Fruit fly (Drosophila melanogaster) whole organism, pupa: Measurements from ENCODE around the gene Cep290.

Source experiments
- CG9948 ChIP-seq: fragments of 200-800 bp; sonication (Bioruptor generic); optimal IDR thresholded peaks from 2 replicates; lab custom pipeline; 2018; ENCODE audit warnings: missing biosample characterization, mild to moderate bottlenecking, missing genetic modification characterization, moderate library complexity
- EcR ChIP-seq: fragments of 200-800 bp; sonication (Bioruptor generic); optimal IDR thresholded peaks from 3 replicates; lab custom pipeline; 2019; ENCODE audit warnings: missing biosample characterization, missing genetic modification characterization, mild to moderate bottlenecking, moderate library complexity, missing genetic modification reagents

- TF ChIP-seq CG9948 (peak; percentile 77), EcR (GFP tag; lab: Kevin White, UChicago) (no peak)
Measured at dm6 chr3L:801860-802462, 41.8 kb upstream of the Cep290 start.
